Fruit fly (Drosophila melanogaster): Measurements from ENCODE around the gene Gr89a.

Gene Gr89a

dm6 chr3R:16498859-16499258 is at the start of gene Gr89a:
Gene Gr89a, minus strand, starts transcription at chr3R:16498959.
- TF ChIP-seq h (optimal IDR thresholded peaks at IDR 0.05) (no peak), insv (optimal IDR thresholded peaks at IDR 0.05) (no peak), Sin3A (optimal IDR thresholded peaks at IDR 0.05) (no peak), psq (optimal IDR thresholded peaks at IDR 0.05) (no peak), Myc (optimal IDR thresholded peaks at IDR 0.05) (no peak), ttk (optimal IDR thresholded peaks at IDR 0.05) (no peak)

dm6 chr3R:16545705-16546104 is 46.9 kb upstream of the Gr89a start:
- TF ChIP-seq psq (optimal IDR thresholded peaks at IDR 0.05): no peak
- TF ChIP-seq ttk (optimal IDR thresholded peaks at IDR 0.05): no peak
- no peak for TF ChIP-seq Sin3A (optimal IDR thresholded peaks at IDR 0.05)
- TF ChIP-seq h (optimal IDR thresholded peaks at IDR 0.05): no peak
- TF ChIP-seq insv (optimal IDR thresholded peaks at IDR 0.05): no peak
- no peak for TF ChIP-seq Myc (optimal IDR thresholded peaks at IDR 0.05)

- TF ChIP-seq h (optimal IDR thresholded peaks at IDR 0.05) (no peak), psq (optimal IDR thresholded peaks at IDR 0.05) (no peak), ttk (optimal IDR thresholded peaks at IDR 0.05) (no peak), insv (optimal IDR thresholded peaks at IDR 0.05) (no peak), Sin3A (optimal IDR thresholded peaks at IDR 0.05) (no peak), Myc (optimal IDR thresholded peaks at IDR 0.05) (no peak)
These were observed 43.8 kb upstream of the Gr89a start for dm6 chr3R:16542538-16542937.

dm6 chr3R:16541932-16542331 is 43.2 kb upstream of the Gr89a start:
- TF ChIP-seq psq (optimal IDR thresholded peaks at IDR 0.05) (no peak), Sin3A (optimal IDR thresholded peaks at IDR 0.05) (no peak), Myc (optimal IDR thresholded peaks at IDR 0.05) (no peak), insv (optimal IDR thresholded peaks at IDR 0.05) (no peak), ttk (optimal IDR thresholded peaks at IDR 0.05) (no peak), h (optimal IDR thresholded peaks at IDR 0.05) (no peak)

DNA sequence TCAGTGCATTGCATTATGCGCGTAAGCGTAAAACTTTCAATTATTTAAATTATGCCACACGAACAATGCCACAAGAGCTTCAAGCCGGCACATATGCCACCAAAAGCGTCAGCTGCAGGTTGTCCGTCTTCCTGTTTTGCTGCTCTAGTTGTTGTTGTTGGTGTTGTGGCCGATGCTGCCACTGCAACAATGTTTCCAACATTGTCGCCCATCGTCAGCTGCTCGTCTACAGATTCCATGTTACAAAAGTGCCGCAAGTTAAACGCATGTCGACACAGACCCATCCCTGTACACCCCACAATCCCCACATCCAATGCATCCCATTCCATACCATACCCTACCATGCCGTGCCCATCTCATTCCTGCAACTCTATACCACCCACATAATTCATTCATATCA is 42.5 kb upstream of the Gr89a start:
- no peak for TF ChIP-seq h (optimal IDR thresholded peaks at IDR 0.05)
- no peak for TF ChIP-seq ttk (optimal IDR thresholded peaks at IDR 0.05)
- no peak for TF ChIP-seq Myc (optimal IDR thresholded peaks at IDR 0.05)
- TF ChIP-seq psq (optimal IDR thresholded peaks at IDR 0.05): no peak

dm6 chr3R:16538862-16539437 is 40.2 kb upstream of the Gr89a start:
- no peak for TF ChIP-seq Sin3A (optimal IDR thresholded peaks at IDR 0.05)
- TF ChIP-seq h (optimal IDR thresholded peaks at IDR 0.05): no peak
- TF ChIP-seq psq (optimal IDR thresholded peaks at IDR 0.05): no peak
- TF ChIP-seq insv (optimal IDR thresholded peaks at IDR 0.05): no peak
- no peak for TF ChIP-seq ttk (optimal IDR thresholded peaks at IDR 0.05)
- no peak for TF ChIP-seq Myc (optimal IDR thresholded peaks at IDR 0.05)

- no peak for TF ChIP-seq ttk (optimal IDR thresholded peaks at IDR 0.05)
- TF ChIP-seq insv (optimal IDR thresholded peaks at IDR 0.05): no peak
- TF ChIP-seq Sin3A (optimal IDR thresholded peaks at IDR 0.05): no peak
- no peak for TF ChIP-seq h (optimal IDR thresholded peaks at IDR 0.05)
- TF ChIP-seq psq (optimal IDR thresholded peaks at IDR 0.05): no peak
- no peak for TF ChIP-seq Myc (optimal IDR thresholded peaks at IDR 0.05)
These were observed 38.5 kb upstream of the Gr89a start for dm6 chr3R:16537307-16537706.

- no peak for TF ChIP-seq psq (optimal IDR thresholded peaks at IDR 0.05)
- TF ChIP-seq Sin3A (optimal IDR thresholded peaks at IDR 0.05): no peak
These were observed 35.1 kb upstream of the Gr89a start for dm6 chr3R:16533749-16534304.

dm6 chr3R:16530424-16530823 is 31.7 kb upstream of the Gr89a start:
- TF ChIP-seq ttk (optimal IDR thresholded peaks at IDR 0.05) (no peak), insv (optimal IDR thresholded peaks at IDR 0.05) (no peak), Myc (optimal IDR thresholded peaks at IDR 0.05) (no peak), h (optimal IDR thresholded peaks at IDR 0.05) (no peak), Sin3A (optimal IDR thresholded peaks at IDR 0.05) (no peak), psq (optimal IDR thresholded peaks at IDR 0.05) (no peak)

DNA sequence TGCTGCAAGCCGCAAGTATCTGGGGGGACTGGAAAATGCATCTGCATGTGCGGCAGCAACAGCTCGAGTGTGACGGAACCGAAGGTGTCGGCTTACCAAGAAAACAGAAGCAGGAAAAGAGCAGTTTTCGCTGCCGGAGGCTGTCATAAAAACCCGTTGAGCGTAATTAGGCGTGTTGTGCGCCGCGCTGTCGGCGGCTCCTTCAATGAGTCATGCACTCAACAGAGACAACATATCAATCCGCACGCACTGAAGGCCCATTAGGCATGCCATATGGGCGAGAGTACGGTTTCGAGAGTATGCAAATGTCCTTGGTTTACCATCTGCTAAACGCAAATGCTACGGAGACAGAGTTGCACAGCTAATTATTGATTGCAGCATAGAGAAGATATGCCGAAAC is 29.7 kb upstream of the Gr89a start:
- no peak for TF ChIP-seq insv (optimal IDR thresholded peaks at IDR 0.05)
- TF ChIP-seq ttk (optimal IDR thresholded peaks at IDR 0.05): no peak
- no peak for TF ChIP-seq h (optimal IDR thresholded peaks at IDR 0.05)
- no peak for TF ChIP-seq Myc (optimal IDR thresholded peaks at IDR 0.05)
- TF ChIP-seq psq (optimal IDR thresholded peaks at IDR 0.05): no peak
- no peak for TF ChIP-seq Sin3A (optimal IDR thresholded peaks at IDR 0.05)

DNA sequence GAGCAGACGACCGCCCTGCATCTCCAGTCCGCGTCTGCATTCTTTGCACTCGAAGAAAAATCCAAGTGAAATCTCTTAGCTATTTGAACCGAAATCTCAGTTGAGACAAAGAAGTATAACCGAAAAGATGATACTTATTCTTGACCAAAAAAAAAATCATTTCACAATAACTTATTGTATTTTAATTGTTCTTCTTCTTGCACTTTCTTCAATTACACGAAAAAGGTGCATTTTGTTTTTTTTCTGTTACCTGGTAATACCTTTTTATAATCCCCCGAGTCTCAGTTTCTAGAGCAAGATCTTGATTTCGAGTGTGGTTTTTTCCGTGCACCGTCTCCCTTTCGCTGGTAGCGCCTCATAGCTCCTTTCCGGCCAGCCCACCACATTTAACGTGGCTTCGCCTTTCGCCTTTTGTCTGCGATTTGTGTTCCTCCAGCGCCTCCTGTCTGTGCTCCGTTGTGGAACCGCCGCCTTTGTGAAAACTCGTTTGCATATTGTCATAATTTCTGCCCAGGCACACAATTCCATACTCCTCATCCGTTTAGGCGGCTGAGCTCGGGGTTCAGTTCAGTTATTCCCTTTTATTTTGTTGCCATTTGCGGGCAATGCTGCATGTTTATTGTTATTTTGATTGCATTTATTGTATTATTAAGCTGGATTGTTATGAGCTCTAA is 28.1 kb upstream of the Gr89a start:
- no peak for TF ChIP-seq h (optimal IDR thresholded peaks at IDR 0.05)
- no peak for TF ChIP-seq Myc (optimal IDR thresholded peaks at IDR 0.05)
- TF ChIP-seq insv (optimal IDR thresholded peaks at IDR 0.05): no peak
- TF ChIP-seq Sin3A (optimal IDR thresholded peaks at IDR 0.05): no peak
- no peak for TF ChIP-seq ttk (optimal IDR thresholded peaks at IDR 0.05)
- no peak for TF ChIP-seq psq (optimal IDR thresholded peaks at IDR 0.05)

DNA sequence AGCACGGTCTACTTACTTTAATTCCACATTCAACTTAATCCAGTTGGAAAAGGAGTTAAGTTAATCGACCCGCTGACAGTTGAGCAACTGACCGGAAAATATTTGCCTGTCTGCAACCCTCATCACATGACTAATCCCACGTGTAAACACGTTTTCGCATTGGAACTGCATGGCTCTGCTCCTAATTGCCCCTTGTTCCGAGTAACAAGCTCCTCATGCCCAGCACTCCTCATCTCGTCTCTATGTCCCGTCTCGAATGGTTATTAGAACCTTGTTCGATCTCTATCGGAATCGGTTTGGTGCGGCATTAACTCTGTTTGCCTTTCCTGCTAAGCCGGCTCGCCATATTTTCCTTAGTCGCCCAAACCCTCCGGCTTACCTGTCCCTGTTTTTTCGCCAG is 27.5 kb upstream of the Gr89a start:
- no peak for TF ChIP-seq Sin3A (optimal IDR thresholded peaks at IDR 0.05)
- no peak for TF ChIP-seq ttk (optimal IDR thresholded peaks at IDR 0.05)
- no peak for TF ChIP-seq h (optimal IDR thresholded peaks at IDR 0.05)
- TF ChIP-seq psq (optimal IDR thresholded peaks at IDR 0.05): no peak
- no peak for TF ChIP-seq Myc (optimal IDR thresholded peaks at IDR 0.05)
- TF ChIP-seq insv (optimal IDR thresholded peaks at IDR 0.05): no peak

DNA sequence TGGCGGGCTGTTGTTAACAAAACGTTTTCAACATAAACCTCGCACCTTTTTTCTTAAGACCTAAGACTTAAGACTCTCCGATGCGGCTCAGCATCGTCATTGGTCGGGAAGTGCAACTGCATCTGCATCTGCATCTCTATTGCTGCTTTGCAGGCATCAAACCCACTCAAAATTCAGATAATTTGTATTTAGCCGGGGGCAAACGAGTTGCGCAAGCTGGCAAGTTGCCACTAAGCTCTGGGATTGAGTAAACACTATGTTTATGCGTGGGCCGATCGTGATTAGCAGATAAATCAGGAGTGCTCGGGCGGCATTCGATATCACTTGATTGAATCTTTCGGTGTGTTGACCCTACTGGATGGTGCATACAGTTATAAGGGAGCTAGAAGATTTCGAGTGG is 26.8 kb upstream of the Gr89a start:
- no peak for TF ChIP-seq psq (optimal IDR thresholded peaks at IDR 0.05)
- no peak for TF ChIP-seq ttk (optimal IDR thresholded peaks at IDR 0.05)
- TF ChIP-seq insv (optimal IDR thresholded peaks at IDR 0.05): no peak
- TF ChIP-seq Sin3A (optimal IDR thresholded peaks at IDR 0.05): no peak
- TF ChIP-seq Myc (optimal IDR thresholded peaks at IDR 0.05): no peak
- TF ChIP-seq h (optimal IDR thresholded peaks at IDR 0.05): no peak

Data from Kc167 (cell line).